Comparison of ENCODE assay signal across 1 fruit fly cellular context in the genomic region with DNA sequence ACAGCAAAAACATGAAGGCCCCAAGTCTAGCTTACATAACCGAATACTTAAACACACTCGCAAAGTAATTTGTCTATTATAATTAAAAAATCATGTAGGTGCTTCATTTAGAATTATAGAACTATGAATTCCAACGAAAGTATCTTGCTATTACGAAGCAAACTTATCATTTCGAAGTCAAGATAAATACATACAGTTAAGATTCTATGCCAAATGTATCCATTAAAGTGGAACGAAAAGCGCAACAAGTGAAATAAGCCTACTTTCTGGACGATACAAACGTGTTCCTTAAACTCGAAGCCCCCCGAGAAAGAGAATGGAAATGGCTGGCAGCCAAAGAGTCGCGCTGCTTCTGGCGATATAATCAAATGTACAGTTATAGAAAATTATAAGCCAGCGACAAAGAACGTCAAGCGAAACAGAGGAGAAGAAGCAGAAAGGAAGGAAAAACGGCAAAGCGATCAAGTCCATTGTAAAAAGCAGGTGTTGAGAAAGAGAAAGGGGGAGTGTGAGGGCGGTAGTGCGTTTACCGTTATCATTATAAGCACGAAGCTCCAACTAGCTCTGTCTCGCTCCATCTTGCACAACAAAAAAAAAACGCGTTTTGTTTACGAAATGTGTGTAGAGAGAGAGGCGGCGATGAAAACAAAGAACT.
A peak's percentile ranks its signal among the peaks of the same experiment; 100 is the strongest.
TF ChIP-seq lines count a peak whose summit lies in the region.

No protein-coding gene starts in this region.

TF ChIP-seq in whole organism, embryonic, 481 proteins besides CTCF, POLR2A, EP300 and RAD21 (continued from another document and continues in another):
- peak; percentile 20 for TF ChIP-seq Ets65A (GFP tag; lab: Kevin White, UChicago)
- TF ChIP-seq CG15696 (tag; optimal IDR thresholded peaks at IDR 0.05; lab: Kevin White, UChicago), result no peak
- peak; percentile 10 for TF ChIP-seq Deaf1 (tag; optimal IDR thresholded peaks at IDR 0.05; lab: Kevin White, UChicago)
- TF ChIP-seq esg (GFP tag; conservative IDR thresholded peaks at IDR 0.05; lab: Robert Waterston, UW), result no peak; the same call in 1 of the 2 replicates
- no peak for TF ChIP-seq CG14965 (GFP tag; optimal IDR thresholded peaks at IDR 0.05; lab: Kevin White, UChicago; ENCODE audit: borderline replicate concordance)
- no peak for TF ChIP-seq CG12942 (GFP tag; optimal IDR thresholded peaks at IDR 0.05; lab: Kevin White, UChicago)
- no peak for TF ChIP-seq B-H2 (GFP tag; optimal IDR thresholded peaks at IDR 0.05; lab: Kevin White, UChicago)
- no peak for TF ChIP-seq Bdp1 (GFP tag; optimal IDR thresholded peaks at IDR 0.05; lab: Kevin White, UChicago)
- TF ChIP-seq NfI (GFP tag; optimal IDR thresholded peaks at IDR 0.05; lab: Kevin White, UChicago), result peak; percentile 19
- TF ChIP-seq unc-4 (GFP tag; IDR thresholded peaks at IDR 0.05; lab: Robert Waterston, UW; ENCODE audit: partially characterized antibody), result no peak
- TF ChIP-seq otp (GFP tag; IDR thresholded peaks at IDR 0.05; lab: Robert Waterston, UW), result 0 out of 3 replicates have a peak, but pooled peaks have one; percentile 19
- no peak for TF ChIP-seq ab (GFP tag; optimal IDR thresholded peaks at IDR 0.05; lab: Kevin White, UChicago)
- TF ChIP-seq fd3F (GFP tag; optimal IDR thresholded peaks at IDR 0.05; lab: Kevin White, UChicago), result peak; percentile 31
- no peak for TF ChIP-seq CG4617 (GFP tag; optimal IDR thresholded peaks at IDR 0.05; lab: Kevin White, UChicago; ENCODE audit: borderline replicate concordance)
- TF ChIP-seq Dad (GFP tag; optimal IDR thresholded peaks at IDR 0.05; lab: Kevin White, UChicago), result no peak
- TF ChIP-seq Drgx (GFP tag; IDR thresholded peaks at IDR 0.05; lab: Robert Waterston, UW), result no peak
- no peak for TF ChIP-seq maf-S (GFP tag; optimal IDR thresholded peaks at IDR 0.05; lab: Kevin White, UChicago)
- TF ChIP-seq gce (GFP tag; IDR thresholded peaks at IDR 0.05; lab: Robert Waterston, UW), result no peak
- TF ChIP-seq zen2 (GFP tag; IDR thresholded peaks at IDR 0.05; lab: Robert Waterston, UW; ENCODE audit: partially characterized antibody), result no peak
- TF ChIP-seq ERR (GFP tag; optimal IDR thresholded peaks at IDR 0.05; lab: Kevin White, UChicago), result no peak
- no peak for TF ChIP-seq CG8388 (GFP tag; optimal IDR thresholded peaks at IDR 0.05; lab: Kevin White, UChicago)
- TF ChIP-seq CG17359 (tag; optimal IDR thresholded peaks at IDR 0.05; lab: Kevin White, UChicago), result peak; percentile 10
- TF ChIP-seq Rfx (GFP tag; IDR thresholded peaks at IDR 0.05; lab: Robert Waterston, UW), result peak; percentile 49
- no peak for TF ChIP-seq Lpt (GFP tag; optimal IDR thresholded peaks at IDR 0.05; lab: Kevin White, UChicago)
- no peak for TF ChIP-seq emc (GFP tag; optimal IDR thresholded peaks at IDR 0.05; lab: Kevin White, UChicago)
- 0 out of 2 replicates have a peak, but pooled peaks have one; percentile 43 for TF ChIP-seq lmd (GFP tag; IDR thresholded peaks at IDR 0.05; lab: Robert Waterston, UW)
- peak; percentile 6 for TF ChIP-seq CG13624 (GFP tag; optimal IDR thresholded peaks at IDR 0.05; lab: Kevin White, UChicago)
- TF ChIP-seq repo (GFP tag; optimal IDR thresholded peaks at IDR 0.05; lab: Kevin White, UChicago), result no peak
- TF ChIP-seq CG8281 (tag; optimal IDR thresholded peaks at IDR 0.05; lab: Kevin White, UChicago), result no peak
- no peak for TF ChIP-seq Sry-δ (GFP tag; optimal IDR thresholded peaks at IDR 0.05; lab: Kevin White, UChicago)
- TF ChIP-seq sc (optimal IDR thresholded peaks at IDR 0.05; lab: Kevin White, UChicago), result no peak
- TF ChIP-seq sc (GFP tag; optimal IDR thresholded peaks at IDR 0.05; lab: Kevin White, UChicago), result no peak
- TF ChIP-seq CG8359 (GFP tag; optimal IDR thresholded peaks at IDR 0.05; lab: Kevin White, UChicago; ENCODE audit: borderline replicate concordance), result no peak
- peak; percentile 15 for TF ChIP-seq CG13775 (GFP tag; optimal IDR thresholded peaks at IDR 0.05; lab: Kevin White, UChicago)
- TF ChIP-seq CG3838 (GFP tag; optimal IDR thresholded peaks at IDR 0.05; lab: Kevin White, UChicago), result peak; percentile 17
- no peak for TF ChIP-seq CG2889 (GFP tag; IDR thresholded peaks at IDR 0.05; lab: Robert Waterston, UW)
- no peak for TF ChIP-seq odd (GFP tag; optimal IDR thresholded peaks at IDR 0.05; lab: Kevin White, UChicago)
- TF ChIP-seq Mad (GFP tag; optimal IDR thresholded peaks at IDR 0.05; lab: Kevin White, UChicago), result no peak
- no peak for TF ChIP-seq chif (GFP tag; optimal IDR thresholded peaks at IDR 0.05; lab: Kevin White, UChicago)
- TF ChIP-seq B-H1 (GFP tag; IDR thresholded peaks at IDR 0.05; lab: Robert Waterston, UW), result no peak
- TF ChIP-seq CG17328 (GFP tag; IDR thresholded peaks at IDR 0.05; lab: Robert Waterston, UW), result no peak
- no peak for TF ChIP-seq jing (GFP tag; optimal IDR thresholded peaks at IDR 0.05; lab: Kevin White, UChicago)
- TF ChIP-seq Hr39 (optimal IDR thresholded peaks at IDR 0.05; lab: Kevin White, UChicago), result no peak
- peak; percentile 46 for TF ChIP-seq CG7556 (GFP tag; optimal IDR thresholded peaks at IDR 0.05; lab: Kevin White, UChicago)
- TF ChIP-seq mam (GFP tag; optimal IDR thresholded peaks at IDR 0.05; lab: Kevin White, UChicago), result peak; percentile 37
- peak in 1 of 2 experiments; percentile 9 for TF ChIP-seq eve (GFP tag; optimal IDR thresholded peaks at IDR 0.05; lab: Kevin White, UChicago)
- no peak for TF ChIP-seq CG10565 (GFP tag; optimal IDR thresholded peaks at IDR 0.05; lab: Kevin White, UChicago)
- peak; percentile 70 for TF ChIP-seq crol (GFP tag; IDR thresholded peaks at IDR 0.05; lab: Robert Waterston, UW)
- peak in 1 of 2 experiments; percentile 9 for TF ChIP-seq Eip74EF (GFP tag; optimal IDR thresholded peaks at IDR 0.05; lab: Kevin White, UChicago)
- TF ChIP-seq CG14014 (GFP tag; IDR thresholded peaks at IDR 0.05; lab: Robert Waterston, UW), result no peak
- no peak for TF ChIP-seq CG12744 (GFP tag; optimal IDR thresholded peaks at IDR 0.05; lab: Kevin White, UChicago)
- TF ChIP-seq CG6689 (GFP tag; IDR thresholded peaks at IDR 0.05; lab: Robert Waterston, UW), result 0 out of 2 replicates have a peak, but pooled peaks have one; percentile 32
- TF ChIP-seq Ravus (GFP tag; IDR thresholded peaks at IDR 0.05; lab: Robert Waterston, UW), result no peak
- peak; percentile 42 for TF ChIP-seq CG15269 (tag; optimal IDR thresholded peaks at IDR 0.05; lab: Kevin White, UChicago)
- peak; percentile 18 for TF ChIP-seq Dip3 (GFP tag; optimal IDR thresholded peaks at IDR 0.05; lab: Kevin White, UChicago)
- TF ChIP-seq Myb (GFP tag; optimal IDR thresholded peaks at IDR 0.05; lab: Kevin White, UChicago), result peak; percentile 9
- TF ChIP-seq tx (GFP tag; optimal IDR thresholded peaks at IDR 0.05; lab: Kevin White, UChicago), result no peak
- peak; percentile 51 for TF ChIP-seq Hmr (GFP tag; optimal IDR thresholded peaks at IDR 0.05; lab: Kevin White, UChicago)
- no peak for TF ChIP-seq yki (optimal IDR thresholded peaks at IDR 0.05; lab: Kevin White, UChicago)
- TF ChIP-seq CG34376 (GFP tag; optimal IDR thresholded peaks at IDR 0.05; lab: Kevin White, UChicago), result no peak
- no peak for TF ChIP-seq jumu (GFP tag; optimal IDR thresholded peaks at IDR 0.05; lab: Kevin White, UChicago)
- peak; percentile 12 for TF ChIP-seq sug (tag; optimal IDR thresholded peaks at IDR 0.05; lab: Kevin White, UChicago)
- TF ChIP-seq inv (GFP tag; IDR thresholded peaks at IDR 0.05; lab: Robert Waterston, UW; ENCODE audit: partially characterized antibody), result no peak
- TF ChIP-seq CG7839 (tag; optimal IDR thresholded peaks at IDR 0.05; lab: Kevin White, UChicago), result peak; percentile 45
- no peak for TF ChIP-seq Xbp1 (GFP tag; optimal IDR thresholded peaks at IDR 0.05; lab: Kevin White, UChicago)
- no peak for TF ChIP-seq CG11560 (tag; IDR thresholded peaks at IDR 0.05; lab: Robert Waterston, UW)
- TF ChIP-seq CG6272 (GFP tag; IDR thresholded peaks at IDR 0.05; lab: Robert Waterston, UW), result no peak
- TF ChIP-seq CG30403 (GFP tag; optimal IDR thresholded peaks at IDR 0.05; lab: Kevin White, UChicago), result peak; percentile 31
- no peak for TF ChIP-seq vfl (GFP tag; optimal IDR thresholded peaks at IDR 0.05; lab: Kevin White, UChicago)
- TF ChIP-seq CG7963 (GFP tag; IDR thresholded peaks at IDR 0.05; lab: Robert Waterston, UW; ENCODE audit: partially characterized antibody), result no peak
- TF ChIP-seq D19A (tag; optimal IDR thresholded peaks at IDR 0.05; lab: Kevin White, UChicago), result peak; percentile 89
- TF ChIP-seq CG14710 (tag; optimal IDR thresholded peaks at IDR 0.05; lab: Kevin White, UChicago), result peak; percentile 4
- TF ChIP-seq Elba2 (GFP tag; optimal IDR thresholded peaks at IDR 0.05; lab: Kevin White, UChicago), result no peak
- no peak for TF ChIP-seq CG31365 (tag; optimal IDR thresholded peaks at IDR 0.05; lab: Kevin White, UChicago)
- TF ChIP-seq CG3281 (GFP tag; optimal IDR thresholded peaks at IDR 0.05; lab: Kevin White, UChicago), result peak; percentile 37
- TF ChIP-seq ssp (GFP tag; IDR thresholded peaks at IDR 0.05; lab: Robert Waterston, UW), result no peak
- no peak for TF ChIP-seq pita (GFP tag; optimal IDR thresholded peaks at IDR 0.05; lab: Kevin White, UChicago)
- no peak for TF ChIP-seq abd-A (tag; optimal IDR thresholded peaks at IDR 0.05; lab: Kevin White, UChicago)
- peak; percentile 11 for TF ChIP-seq CG17568 (GFP tag; optimal IDR thresholded peaks at IDR 0.05; lab: Kevin White, UChicago)
- TF ChIP-seq CG6765 (GFP tag; optimal IDR thresholded peaks at IDR 0.05; lab: Kevin White, UChicago), result no peak
- TF ChIP-seq CG10274 (GFP tag; optimal IDR thresholded peaks at IDR 0.05; lab: Kevin White, UChicago), result no peak
- no peak for TF ChIP-seq Usf (GFP tag; optimal IDR thresholded peaks at IDR 0.05; lab: Kevin White, UChicago)
- TF ChIP-seq org-1 (GFP tag; optimal IDR thresholded peaks at IDR 0.05; lab: Kevin White, UChicago), result no peak
- no peak for TF ChIP-seq CG2116 (GFP tag; optimal IDR thresholded peaks at IDR 0.05; lab: Kevin White, UChicago)
- TF ChIP-seq sob (GFP tag; IDR thresholded peaks at IDR 0.05; lab: Robert Waterston, UW), result no peak
- TF ChIP-seq tap (tag; optimal IDR thresholded peaks at IDR 0.05; lab: Kevin White, UChicago), result peak; percentile 28
- no peak for TF ChIP-seq CG7786 (GFP tag; optimal IDR thresholded peaks at IDR 0.05; lab: Kevin White, UChicago)
- peak; percentile 18 for TF ChIP-seq bcd (GFP tag; optimal IDR thresholded peaks at IDR 0.05; lab: Kevin White, UChicago)
- no peak for TF ChIP-seq Abd-B (GFP tag; optimal IDR thresholded peaks at IDR 0.05; lab: Kevin White, UChicago)
- 0 out of 3 replicates have a peak, but pooled peaks have one; percentile 26 for TF ChIP-seq z (GFP tag; IDR thresholded peaks at IDR 0.05; lab: Robert Waterston, UW)
- no peak for TF ChIP-seq ash1 (GFP tag; optimal IDR thresholded peaks at IDR 0.05; lab: Kevin White, UChicago)
- TF ChIP-seq CG1792 (GFP tag; optimal IDR thresholded peaks at IDR 0.05; lab: Kevin White, UChicago), result no peak
- no peak; the same call in 1 of the 2 replicates for TF ChIP-seq CG3847 (GFP tag; IDR thresholded peaks at IDR 0.05; lab: Robert Waterston, UW)
- TF ChIP-seq Aef1 (GFP tag; IDR thresholded peaks at IDR 0.05; lab: Robert Waterston, UW), result no peak
- TF ChIP-seq psq (GFP tag; optimal IDR thresholded peaks at IDR 0.05; lab: Kevin White, UChicago), result peak; percentile 79
- no peak for TF ChIP-seq hb (GFP tag; IDR thresholded peaks at IDR 0.05; lab: Robert Waterston, UW; ENCODE audit: partially characterized antibody)
- TF ChIP-seq CG2712 (tag; optimal IDR thresholded peaks at IDR 0.05; lab: Kevin White, UChicago), result peak; percentile 43
- no peak for TF ChIP-seq nom (GFP tag; optimal IDR thresholded peaks at IDR 0.05; lab: Kevin White, UChicago)
- peak; percentile 19 for TF ChIP-seq unpg (GFP tag; optimal IDR thresholded peaks at IDR 0.05; lab: Kevin White, UChicago)
- peak; percentile 78 for TF ChIP-seq Med (GFP tag; lab: Kevin White, UChicago)
- no peak for TF ChIP-seq zen (tag; optimal IDR thresholded peaks at IDR 0.05; lab: Kevin White, UChicago)
- peak; percentile 32 for TF ChIP-seq Dek (tag; optimal IDR thresholded peaks at IDR 0.05; lab: Kevin White, UChicago)
- TF ChIP-seq corto (GFP tag; optimal IDR thresholded peaks at IDR 0.05; lab: Kevin White, UChicago), result no peak
- no peak for TF ChIP-seq CG13123 (GFP tag; optimal IDR thresholded peaks at IDR 0.05; lab: Kevin White, UChicago)
- TF ChIP-seq dati (GFP tag; IDR thresholded peaks at IDR 0.05; lab: Robert Waterston, UW), result no peak
- TF ChIP-seq sna (GFP tag; IDR thresholded peaks at IDR 0.05; lab: Robert Waterston, UW; ENCODE audit: partially characterized antibody), result no peak
- TF ChIP-seq ind (GFP tag; optimal IDR thresholded peaks at IDR 0.05; lab: Kevin White, UChicago), result no peak
- peak; percentile 53 for TF ChIP-seq zfh2 (GFP tag; optimal IDR thresholded peaks at IDR 0.05; lab: Kevin White, UChicago)
- TF ChIP-seq chinmo (GFP tag; IDR thresholded peaks at IDR 0.05; lab: Robert Waterston, UW; ENCODE audit: partially characterized antibody), result peak; percentile 26; the same call in 1 of the 4 replicates
- no peak for TF ChIP-seq CG9876 (GFP tag; optimal IDR thresholded peaks at IDR 0.05; lab: Kevin White, UChicago)
- TF ChIP-seq pfk (GFP tag; optimal IDR thresholded peaks at IDR 0.05; lab: Kevin White, UChicago), result no peak
- peak; percentile 5 for TF ChIP-seq cwo (GFP tag; optimal IDR thresholded peaks at IDR 0.05; lab: Kevin White, UChicago)
- TF ChIP-seq CG10431 (GFP tag; optimal IDR thresholded peaks at IDR 0.05; lab: Kevin White, UChicago), result no peak
- no peak for TF ChIP-seq oc (tag; optimal IDR thresholded peaks at IDR 0.05; lab: Kevin White, UChicago)
- no peak for TF ChIP-seq usp (GFP tag; optimal IDR thresholded peaks at IDR 0.05; lab: Kevin White, UChicago)
- TF ChIP-seq cas (GFP tag; IDR thresholded peaks at IDR 0.05; lab: Robert Waterston, UW), result no peak
- no peak for TF ChIP-seq Sox102F (GFP tag; optimal IDR thresholded peaks at IDR 0.05; lab: Kevin White, UChicago)
- TF ChIP-seq Hr51 (GFP tag; optimal IDR thresholded peaks at IDR 0.05; lab: Kevin White, UChicago), result peak in 1 of 2 experiments; percentile 36
- TF ChIP-seq trh (GFP tag; optimal IDR thresholded peaks at IDR 0.05; lab: Kevin White, UChicago), result no peak
- no peak for TF ChIP-seq amos (GFP tag; IDR thresholded peaks at IDR 0.05; lab: Robert Waterston, UW; ENCODE audit: partially characterized antibody)
- TF ChIP-seq CG7372 (GFP tag; IDR thresholded peaks at IDR 0.05; lab: Robert Waterston, UW), result no peak
- no peak for TF ChIP-seq tin (GFP tag; optimal IDR thresholded peaks at IDR 0.05; lab: Kevin White, UChicago)
- TF ChIP-seq CG9817 (tag; optimal IDR thresholded peaks at IDR 0.05; lab: Kevin White, UChicago), result peak; percentile 50
- TF ChIP-seq CG11093 (GFP tag; IDR thresholded peaks at IDR 0.05; lab: Robert Waterston, UW), result no peak
- TF ChIP-seq zfh1 (GFP tag; IDR thresholded peaks at IDR 0.05; lab: Robert Waterston, UW), result no peak
- TF ChIP-seq Pdp1 (GFP tag; optimal IDR thresholded peaks at IDR 0.05; lab: Kevin White, UChicago), result peak; percentile 15 to 84
